In genomic region chrV:7726927-7727326, ce11 we compare ENCODE assay signal across 4 worm cellular contexts.
TF ChIP-seq lines count a peak whose summit lies in the region.

No protein-coding gene starts in this region.

TF ChIP-seq in whole organism, L1 larva, 84 proteins besides CTCF, POLR2A, EP300 and RAD21 (continues in another document):
- TF ChIP-seq nhr-90 (tag; optimal IDR thresholded peaks at IDR 0.05; lab: Kevin White, UChicago; ENCODE audit: poor library complexity) (no peak), dsc-1 (tag; optimal IDR thresholded peaks at IDR 0.05; lab: Kevin White, UChicago) (peak; percentile 15), nhr-85 (tag; lab: Kevin White, UChicago) (no peak), isw-1 (GFP tag; IDR thresholded peaks at IDR 0.05; lab: Robert Waterston, UW) (no peak), fkh-8 (tag; optimal IDR thresholded peaks at IDR 0.05; lab: Kevin White, UChicago) (peak; percentile 71), unc-98 (GFP tag; IDR thresholded peaks at IDR 0.05; lab: Robert Waterston, UW) (no peak), ceh-63 (GFP tag; optimal IDR thresholded peaks at IDR 0.05; lab: Kevin White, UChicago) (no peak), nhr-47 (tag; optimal IDR thresholded peaks at IDR 0.05; lab: Kevin White, UChicago) (peak; percentile 30), mdl-1 (tag; optimal IDR thresholded peaks at IDR 0.05; lab: Kevin White, UChicago) (no peak), ztf-4 (tag; optimal IDR thresholded peaks at IDR 0.05; lab: Kevin White, UChicago) (no peak), nhr-12 (tag; optimal IDR thresholded peaks at IDR 0.05; lab: Kevin White, UChicago) (no peak), hpl-2 (GFP tag; optimal IDR thresholded peaks at IDR 0.05; lab: Kevin White, UChicago) (no peak), efl-1 (optimal IDR thresholded peaks at IDR 0.05; lab: Kevin White, UChicago) (no peak), efl-1 (GFP tag; optimal IDR thresholded peaks at IDR 0.05 in 1 of 2; lab: Kevin White, UChicago) (no peak), alr-1 (tag; optimal IDR thresholded peaks at IDR 0.05; lab: Kevin White, UChicago; ENCODE audit: borderline replicate concordance) (no peak), hlh-4 (tag; optimal IDR thresholded peaks at IDR 0.05; lab: Kevin White, UChicago) (no peak), nhr-76 (tag; optimal IDR thresholded peaks at IDR 0.05; lab: Kevin White, UChicago) (no peak), fkh-4 (tag; optimal IDR thresholded peaks at IDR 0.05; lab: Kevin White, UChicago; ENCODE audit: borderline replicate concordance) (no peak), nhr-77 (tag; optimal IDR thresholded peaks at IDR 0.05; lab: Kevin White, UChicago) (no peak), unc-130 (tag; optimal IDR thresholded peaks at IDR 0.05; lab: Kevin White, UChicago) (no peak), hlh-17 (GFP tag; optimal IDR thresholded peaks at IDR 0.05; lab: Kevin White, UChicago; ENCODE audit: borderline replicate concordance) (no peak), egl-27 (tag; optimal IDR thresholded peaks at IDR 0.05; lab: Kevin White, UChicago) (no peak), aha-1 (tag; optimal IDR thresholded peaks at IDR 0.05; lab: Kevin White, UChicago) (no peak), nhr-19 (GFP tag; conservative IDR thresholded peaks at IDR 0.05; lab: Robert Waterston, UW) (no peak)

TF ChIP-seq in whole organism, L2 larva, 48 proteins besides CTCF, POLR2A, EP300 and RAD21:
- peak in 1 of 2 experiments; percentile 22 for TF ChIP-seq lsy-2 (tag; optimal IDR thresholded peaks at IDR 0.05; lab: Kevin White, UChicago)
- TF ChIP-seq unc-62 (GFP tag; optimal IDR thresholded peaks at IDR 0.05; lab: Kevin White, UChicago): no peak
- TF ChIP-seq fos-1 (tag; optimal IDR thresholded peaks at IDR 0.05; lab: Kevin White, UChicago): no peak
- no peak for TF ChIP-seq mab-5 (tag; optimal IDR thresholded peaks at IDR 0.05; lab: Kevin White, UChicago)
- TF ChIP-seq unc-55 (GFP tag; optimal IDR thresholded peaks at IDR 0.05; lab: Kevin White, UChicago): peak; percentile 34
- TF ChIP-seq C34F6.9 (tag; optimal IDR thresholded peaks at IDR 0.05; lab: Kevin White, UChicago): peak; percentile 28
- TF ChIP-seq F13H6.1 (tag; optimal IDR thresholded peaks at IDR 0.05; lab: Kevin White, UChicago): peak; percentile 27
- no peak for TF ChIP-seq elt-3 (tag; optimal IDR thresholded peaks at IDR 0.05; lab: Kevin White, UChicago)
- peak; percentile 52 for TF ChIP-seq sma-9 (GFP tag; optimal IDR thresholded peaks at IDR 0.05; lab: Kevin White, UChicago)
- TF ChIP-seq sma-9 (tag; optimal IDR thresholded peaks at IDR 0.05; lab: Kevin White, UChicago): no peak
- peak; percentile 33 for TF ChIP-seq crh-2 (tag; optimal IDR thresholded peaks at IDR 0.05; lab: Kevin White, UChicago)
- TF ChIP-seq alr-1 (tag; optimal IDR thresholded peaks at IDR 0.05; lab: Kevin White, UChicago): no peak
- TF ChIP-seq elt-1 (tag; optimal IDR thresholded peaks at IDR 0.05; lab: Kevin White, UChicago): no peak

TF ChIP-seq in whole organism, L3 larva, 47 proteins besides CTCF, POLR2A, EP300 and RAD21:
- TF ChIP-seq nfya-1 (tag; optimal IDR thresholded peaks at IDR 0.05; lab: Kevin White, UChicago; ENCODE audit: insufficient read depth) (peak; percentile 18), nhr-28 (tag; optimal IDR thresholded peaks at IDR 0.05; lab: Kevin White, UChicago) (no peak)

TF ChIP-seq in whole organism, L4 larva, 104 proteins besides CTCF, POLR2A, EP300 and RAD21:
- TF ChIP-seq Y48G9A.11 (GFP tag; IDR thresholded peaks at IDR 0.05; lab: Robert Waterston, UW): no peak
- no peak for TF ChIP-seq lin-39 (tag; optimal IDR thresholded peaks at IDR 0.05; lab: Kevin White, UChicago)
- TF ChIP-seq nhr-10 (tag; optimal IDR thresholded peaks at IDR 0.05; lab: Kevin White, UChicago): no peak
- peak; percentile 0 for TF ChIP-seq rbr-2 (tag; optimal IDR thresholded peaks at IDR 0.05; lab: Kevin White, UChicago)
- TF ChIP-seq unc-62 (GFP tag; optimal IDR thresholded peaks at IDR 0.05 in 1 of 2; lab: Kevin White, UChicago): peak in 1 of 2 experiments; percentile 85
- TF ChIP-seq unc-62 (tag; optimal IDR thresholded peaks at IDR 0.05; lab: Kevin White, UChicago): no peak
- TF ChIP-seq F26F4.8 (GFP tag; conservative IDR thresholded peaks at IDR 0.05; lab: Robert Waterston, UW): no peak
- TF ChIP-seq lsy-2 (tag; optimal IDR thresholded peaks at IDR 0.05; lab: Kevin White, UChicago): no peak
- no peak for TF ChIP-seq nhr-28 (tag; optimal IDR thresholded peaks at IDR 0.05; lab: Kevin White, UChicago)
